Fruit fly (Drosophila melanogaster) S2 (cell line): ENCODE measurements around the gene SKIP.

Source experiments
- CG8478 ChIP-seq: fragments of >200 bp; optimal IDR thresholded peaks from 2 replicates; lab custom pipeline; 2018
- CTCF ChIP-seq, 2 experiments: fragments of >200 bp; optimal IDR thresholded peaks; 2 replicates each; lab custom pipeline; 2018

DNA sequence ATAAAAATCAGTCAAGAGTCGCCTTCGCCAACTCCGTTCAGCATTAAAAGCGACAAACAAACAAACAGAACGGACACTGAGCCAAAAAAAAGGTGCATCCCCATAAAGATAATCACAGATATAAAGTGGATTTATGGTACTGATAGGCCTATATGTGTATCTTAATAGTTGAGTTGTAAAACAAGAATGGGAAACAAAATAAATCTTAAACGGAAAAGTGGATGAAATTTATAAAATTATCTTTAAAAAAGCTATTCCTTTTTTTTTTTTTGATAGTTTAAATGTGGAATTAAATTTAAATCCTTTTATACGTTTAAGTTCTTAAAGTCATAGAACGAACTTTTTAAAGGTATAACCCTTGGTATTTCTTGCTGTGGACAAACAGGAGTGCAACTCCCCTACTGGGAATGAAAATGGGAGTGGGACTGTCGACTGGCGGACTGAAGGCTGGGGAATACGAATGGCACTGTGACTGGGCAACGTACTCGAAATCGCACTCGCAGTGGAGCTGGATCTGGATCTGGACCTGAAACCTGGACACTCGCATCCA is 3.4 kb downstream of the SKIP start:
- no peak for TF ChIP-seq CG8478 (lab: Kevin White, UChicago)
- no peak for TF ChIP-seq CTCF (optimal IDR thresholded peaks at IDR 0.05; lab: Kevin White, UChicago)
